Worm (Caenorhabditis elegans) whole organism, L1 larva: ENCODE measurements around the gene acr-2.

Experiments
- aha-1 ChIP-seq: fragments of 150-350 bp; optimal IDR thresholded peaks from 2 replicates; lab custom pipeline; 2014; ENCODE audit warnings: missing biosample characterization, missing genetic modification characterization
- blmp-1 ChIP-seq: fragments of 150-350 bp; optimal IDR thresholded peaks from 2 replicates; lab custom pipeline; 2014; ENCODE audit warnings: missing biosample characterization, missing genetic modification characterization
- ceh-63 ChIP-seq: fragments of 200-800 bp; sonication (Bioruptor generic); optimal IDR thresholded peaks from 2 replicates; lab custom pipeline; 2018; ENCODE audit warnings: mild to moderate bottlenecking, missing genetic modification characterization, missing compliant biosample characterization
- ceh-8 ChIP-seq: fragments of 200-800 bp; sonication (Bioruptor generic); optimal IDR thresholded peaks from 2 replicates; lab custom pipeline; 2018; ENCODE audit warnings: mild to moderate bottlenecking, missing genetic modification characterization, moderate library complexity, missing compliant biosample characterization
- ceh-82 ChIP-seq, 3 experiments: fragments of 150-350 bp in 1 of 3; sonication (generic microtip) in 2 of 3; optimal IDR thresholded peaks; 2 replicates each; lab custom pipeline; 2014 to 2017; ENCODE audit warnings: missing biosample characterization in 3 of 3, missing genetic modification characterization in 3 of 3
- ceh-90 ChIP-seq: sonication (generic microtip); optimal IDR thresholded peaks from 2 replicates; lab custom pipeline; 2016; ENCODE audit warnings: missing genetic modification characterization, missing compliant biosample characterization
- dpl-1 ChIP-seq, 3 experiments: fragments of 150-350 bp in 2 of 3; sonication (generic microtip) in 1 of 3; optimal IDR thresholded peaks; 2 replicates each; lab custom pipeline; 2014 to 2017; ENCODE audit warnings: missing biosample characterization in 3 of 3, missing genetic modification characterization in 3 of 3, missing genetic modification reagents in 3 of 3
- efl-1 ChIP-seq, 4 experiments: fragments of 150-350 bp; optimal IDR thresholded peaks in 3 of 4; peaks in 1 of 4; 1 replicate in 1 of 4; 2 replicates in 3 of 4; lab custom pipeline; 2014; ENCODE audit warnings: missing biosample characterization in 2 of 4, missing genetic modification characterization in 2 of 4, missing genetic modification reagents in 2 of 4
- efl-3 ChIP-seq: fragments of 200-800 bp; sonication (Bioruptor generic); optimal IDR thresholded peaks from 2 replicates; lab custom pipeline; 2018; ENCODE audit warnings: mild to moderate bottlenecking, missing genetic modification characterization, missing compliant biosample characterization
- egl-13 ChIP-seq: sonication (generic microtip); optimal IDR thresholded peaks from 2 replicates; lab custom pipeline; 2016; ENCODE audit warnings: missing genotype, missing genetic modification reagents, missing genetic modification characterization, missing compliant biosample characterization
- elt-2 ChIP-seq: sonication (generic microtip); optimal IDR thresholded peaks from 2 replicates; lab custom pipeline; 2016; ENCODE audit warnings: missing genetic modification characterization, mild to moderate bottlenecking, inconsistent platforms, missing compliant biosample characterization, missing genetic modification reagents
- elt-3 ChIP-seq, 6 experiments: fragments of 150-350 bp in 1 of 6; sonication (generic microtip); optimal IDR thresholded peaks; 2 replicates each; lab custom pipeline; 2017 to 2018; ENCODE audit warnings: missing biosample characterization in 6 of 6, missing genetic modification characterization in 6 of 6, inconsistent platforms in 1 of 6
- ets-5 ChIP-seq: fragments of 200-800 bp; sonication (Bioruptor generic); IDR thresholded peaks from 2 replicates; pipeline ENCODE4 v1.3.6; 2022; ENCODE audit warnings: missing genetic modification characterization, missing compliant biosample characterization
- fkh-8 ChIP-seq: sonication (generic microtip); optimal IDR thresholded peaks from 2 replicates; lab custom pipeline; 2016; ENCODE audit warnings: mild to moderate bottlenecking, missing genetic modification characterization, missing compliant biosample characterization
- fos-1 ChIP-seq: fragments of 150-350 bp; optimal IDR thresholded peaks from 2 replicates; lab custom pipeline; 2014; ENCODE audit warnings: missing biosample characterization, missing genetic modification characterization
- grh-1 ChIP-seq: fragments of 200-800 bp; sonication (Bioruptor generic); IDR thresholded peaks from 2 replicates; pipeline ENCODE4 v1.3.6; 2022; ENCODE audit warnings: missing genetic modification reagents, missing genetic modification characterization, missing compliant biosample characterization
- hlh-17 ChIP-seq: fragments of 200-800 bp; sonication (Bioruptor generic); optimal IDR thresholded peaks from 2 replicates; lab custom pipeline; 2018; ENCODE audit warnings: missing genetic modification characterization, mild to moderate bottlenecking, missing compliant biosample characterization, moderate library complexity, borderline replicate concordance
- hlh-4 ChIP-seq: sonication (generic microtip); optimal IDR thresholded peaks from 2 replicates; lab custom pipeline; 2016; ENCODE audit warnings: mild to moderate bottlenecking, missing genetic modification characterization, missing compliant biosample characterization
- irx-1 ChIP-seq: sonication (generic microtip); optimal IDR thresholded peaks from 2 replicates; lab custom pipeline; 2016; ENCODE audit warnings: missing genetic modification characterization, missing compliant biosample characterization
- jun-1 ChIP-seq: fragments of 150-350 bp; optimal IDR thresholded peaks from 2 replicates; lab custom pipeline; 2014; ENCODE audit warnings: missing biosample characterization, missing genetic modification reagents, missing genetic modification characterization
- lin-14 ChIP-seq: fragments of 200-800 bp; sonication (Bioruptor generic); optimal IDR thresholded peaks from 2 replicates; lab custom pipeline; 2018; ENCODE audit warnings: mild to moderate bottlenecking, missing genetic modification characterization, moderate library complexity, missing compliant biosample characterization
- lin-15B ChIP-seq: fragments of 150-350 bp; sonication (generic microtip); optimal IDR thresholded peaks from 3 replicates; lab custom pipeline; 2014; ENCODE audit warnings: missing biosample characterization, missing genetic modification characterization
- lin-39 ChIP-seq: fragments of 150-350 bp; optimal IDR thresholded peaks from 2 replicates; lab custom pipeline; 2014; ENCODE audit warnings: missing biosample characterization, missing genetic modification reagents, missing genetic modification characterization
- lir-3 ChIP-seq: sonication (generic microtip); optimal IDR thresholded peaks from 2 replicates; lab custom pipeline; 2016; ENCODE audit warnings: mild to moderate bottlenecking, missing genetic modification characterization, moderate library complexity, missing compliant biosample characterization; ENCODE audit not compliant: poor library complexity
- lsy-2 ChIP-seq, 2 experiments: fragments of 150-350 bp; optimal IDR thresholded peaks; 2 replicates each; lab custom pipeline; 2014; ENCODE audit warnings: missing biosample characterization in 2 of 2, missing genetic modification characterization in 2 of 2
- mab-9 ChIP-seq: fragments of 200-800 bp; sonication (Bioruptor generic); IDR thresholded peaks from 2 replicates; pipeline ENCODE4 v1.3.6; 2022; ENCODE audit warnings: missing genetic modification reagents, missing genetic modification characterization, missing compliant biosample characterization
- mef-2 ChIP-seq: fragments of 150-350 bp; optimal IDR thresholded peaks from 2 replicates; lab custom pipeline; 2014; ENCODE audit warnings: missing biosample characterization, missing genetic modification characterization
- mep-1 ChIP-seq: fragments of 150-350 bp; optimal IDR thresholded peaks from 2 replicates; lab custom pipeline; 2014; ENCODE audit warnings: missing biosample characterization, missing genetic modification characterization
- nhr-19 ChIP-seq: fragments of 200-800 bp; sonication (Bioruptor generic); conservative IDR thresholded peaks from 2 replicates; pipeline ENCODE4 v1.3.6; 2022; ENCODE audit warnings: missing genetic modification characterization, missing compliant biosample characterization
- nhr-28 ChIP-seq: fragments of 150-350 bp; optimal IDR thresholded peaks from 2 replicates; lab custom pipeline; 2014; ENCODE audit warnings: missing biosample characterization, missing genetic modification characterization
- nhr-47 ChIP-seq: sonication (generic microtip); optimal IDR thresholded peaks from 2 replicates; lab custom pipeline; 2016; ENCODE audit warnings: mild to moderate bottlenecking, missing genetic modification characterization, moderate library complexity, missing compliant biosample characterization
- nhr-84 ChIP-seq: sonication (generic microtip); optimal IDR thresholded peaks from 2 replicates; lab custom pipeline; 2017; ENCODE audit warnings: missing biosample characterization, missing genetic modification characterization
- nhr-85 ChIP-seq: sonication (generic microtip); peaks from one replicate; lab custom pipeline; 2016; ENCODE audit warnings: missing genetic modification characterization, inconsistent platforms, missing compliant biosample characterization
- nhr-90 ChIP-seq: sonication (generic microtip); optimal IDR thresholded peaks from 2 replicates; lab custom pipeline; 2016; ENCODE audit warnings: mild to moderate bottlenecking, missing genetic modification characterization, missing compliant biosample characterization; ENCODE audit not compliant: poor library complexity
- pag-3 ChIP-seq: sonication (generic microtip); optimal IDR thresholded peaks from 2 replicates; lab custom pipeline; 2017; ENCODE audit warnings: missing genetic modification characterization, mild to moderate bottlenecking, missing compliant biosample characterization, antibody characterized with exemption, borderline replicate concordance; ENCODE audit not compliant: insufficient read depth
- rnt-1 ChIP-seq: sonication (generic microtip); optimal IDR thresholded peaks from 2 replicates; lab custom pipeline; 2016; ENCODE audit warnings: mild to moderate bottlenecking, missing genetic modification characterization, moderate library complexity, missing compliant biosample characterization
- snu-23 ChIP-seq: sonication (generic microtip); optimal IDR thresholded peaks from 2 replicates; lab custom pipeline; 2016; ENCODE audit warnings: missing genetic modification characterization, missing compliant biosample characterization
- sox-4 ChIP-seq: sonication (generic microtip); optimal IDR thresholded peaks from 2 replicates; lab custom pipeline; 2016; ENCODE audit warnings: missing genetic modification characterization, missing compliant biosample characterization
- swsn-7 ChIP-seq: sonication (generic microtip); optimal IDR thresholded peaks from 2 replicates; lab custom pipeline; 2016; ENCODE audit warnings: missing genetic modification characterization, missing compliant biosample characterization
- tbx-2 ChIP-seq: sonication (generic microtip); optimal IDR thresholded peaks from 2 replicates; lab custom pipeline; 2016; ENCODE audit warnings: missing genetic modification characterization, missing compliant biosample characterization
- tlp-1 ChIP-seq: fragments of 150-350 bp; optimal IDR thresholded peaks from 2 replicates; lab custom pipeline; 2014; ENCODE audit warnings: missing biosample characterization, missing genetic modification characterization
- unc-30 ChIP-seq: sonication (generic microtip); optimal IDR thresholded peaks from 2 replicates; lab custom pipeline; 2017; ENCODE audit warnings: missing biosample characterization, missing genetic modification characterization
- unc-62 ChIP-seq: fragments of 150-350 bp; optimal IDR thresholded peaks from 2 replicates; lab custom pipeline; 2014; ENCODE audit warnings: missing biosample characterization, missing genetic modification reagents, missing genetic modification characterization
- unc-98 ChIP-seq: fragments of 200-800 bp; sonication (Bioruptor generic); IDR thresholded peaks from 2 replicates; pipeline ENCODE4 v1.3.6; 2022; ENCODE audit warnings: missing genetic modification characterization, missing compliant biosample characterization
- vab-15 ChIP-seq: sonication (generic microtip); optimal IDR thresholded peaks from 2 replicates; lab custom pipeline; 2017; ENCODE audit warnings: missing genotype, mild to moderate bottlenecking, missing genetic modification characterization, missing compliant biosample characterization
- xbp-1 ChIP-seq: sonication (generic microtip); optimal IDR thresholded peaks from 2 replicates; lab custom pipeline; 2016; ENCODE audit warnings: missing genetic modification characterization, missing compliant biosample characterization
- zag-1 ChIP-seq: fragments of 150-350 bp; optimal IDR thresholded peaks from 2 replicates; lab custom pipeline; 2014; ENCODE audit warnings: missing biosample characterization, missing genetic modification characterization
- ztf-11 ChIP-seq, 2 experiments: sonication (generic microtip); optimal IDR thresholded peaks; 2 replicates each; lab custom pipeline; 2016 to 2017; ENCODE audit warnings: missing genetic modification characterization in 2 of 2, missing biosample characterization in 1 of 2, missing compliant biosample characterization in 1 of 2
- ztf-4 ChIP-seq: fragments of 150-350 bp; optimal IDR thresholded peaks from 2 replicates; lab custom pipeline; 2014; ENCODE audit warnings: missing biosample characterization, missing genetic modification characterization

acr-2 gene

DNA sequence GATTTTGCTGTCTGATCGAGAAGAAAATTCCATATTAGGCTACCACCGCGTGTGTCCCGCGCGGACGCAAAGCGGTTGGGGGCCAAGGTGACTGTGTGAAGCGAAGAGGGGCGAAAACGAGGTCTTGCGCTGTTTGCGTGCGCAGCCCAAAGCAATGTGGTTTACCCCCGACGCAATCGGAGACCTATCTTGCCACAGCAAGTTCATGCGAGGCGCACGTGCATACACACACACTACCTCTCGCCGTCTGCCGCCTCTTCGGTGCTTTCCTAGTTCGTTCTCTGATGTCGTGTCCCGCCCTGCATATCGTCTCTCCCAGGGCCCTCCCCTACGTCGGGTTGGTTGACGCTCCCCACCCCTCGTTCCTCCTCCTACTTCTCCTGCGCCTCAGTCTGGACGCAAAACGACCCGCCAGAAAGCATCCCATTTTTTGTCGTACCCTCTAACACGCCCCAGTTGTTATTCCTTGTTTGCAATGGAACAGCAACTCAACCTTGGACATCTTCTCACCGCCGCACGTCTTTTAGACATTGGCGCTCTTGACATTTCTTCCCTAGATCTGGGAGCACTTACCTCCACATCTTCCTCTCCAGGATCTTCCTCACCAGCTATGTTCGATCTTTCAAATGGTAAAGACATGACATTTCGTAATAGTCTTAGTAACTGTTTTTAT, 39.8 kb downstream of the acr-2 start, which contains the start of gene mdl-1 (continued):
- TF ChIP-seq tlp-1 (tag; lab: Kevin White, UChicago), result no peak
- TF ChIP-seq ceh-90, result no peak
- TF ChIP-seq unc-98, result peak; percentile 80
- TF ChIP-seq efl-1 (optimal IDR thresholded peaks at IDR 0.05; lab: Kevin White, UChicago), result peak; percentile 56 to 63
- peak; percentile 32 to 94 for TF ChIP-seq efl-1 (GFP tag; optimal IDR thresholded peaks at IDR 0.05 in 1 of 2; lab: Kevin White, UChicago)
- TF ChIP-seq lsy-2 (tag; optimal IDR thresholded peaks at IDR 0.05; lab: Kevin White, UChicago), result peak; percentile 77 to 87
- TF ChIP-seq hlh-4 (tag; lab: Kevin White, UChicago), result no peak
- TF ChIP-seq elt-3 (tag; optimal IDR thresholded peaks at IDR 0.05; lab: Kevin White, UChicago), result peak in 4 of 6 experiments; percentile 5 to 85 (median 56)
- TF ChIP-seq rnt-1 (tag; lab: Kevin White, UChicago), result peak; percentile 94
- TF ChIP-seq pag-3 (tag; lab: Kevin White, UChicago), result no peak
- peak; percentile 73 for TF ChIP-seq fos-1 (tag; lab: Kevin White, UChicago)
- TF ChIP-seq nhr-84 (tag; lab: Kevin White, UChicago), result no peak
- peak; percentile 99 for TF ChIP-seq nhr-19
- TF ChIP-seq xbp-1 (tag; lab: Kevin White, UChicago), result peak; percentile 70
- TF ChIP-seq efl-3 (GFP tag; lab: Kevin White, UChicago), result peak; percentile 43
- no peak for TF ChIP-seq ets-5
- no peak for TF ChIP-seq nhr-28 (tag; lab: Kevin White, UChicago)
- peak; percentile 67 for TF ChIP-seq egl-13 (tag; lab: Kevin White, UChicago)
- no peak for TF ChIP-seq unc-30 (tag; lab: Kevin White, UChicago)
- peak; percentile 77 for TF ChIP-seq snu-23
- peak; percentile 75 to 93 (median 78) for TF ChIP-seq ceh-82 (tag; optimal IDR thresholded peaks at IDR 0.05; lab: Kevin White, UChicago)
- no peak for TF ChIP-seq lir-3 (tag; lab: Kevin White, UChicago)
- TF ChIP-seq zag-1, result no peak
- no peak for TF ChIP-seq aha-1 (tag; lab: Kevin White, UChicago)
- peak; percentile 56 for TF ChIP-seq lin-39 (tag; lab: Kevin White, UChicago)
- peak; percentile 24 for TF ChIP-seq elt-2
- TF ChIP-seq sox-4 (tag; lab: Kevin White, UChicago), result peak; percentile 45
- TF ChIP-seq nhr-90 (tag; lab: Kevin White, UChicago), result peak; percentile 69
- peak; percentile 90 for TF ChIP-seq ztf-4 (tag; lab: Kevin White, UChicago)
- TF ChIP-seq ceh-63 (GFP tag; lab: Kevin White, UChicago), result no peak
- TF ChIP-seq tbx-2 (tag; lab: Kevin White, UChicago), result peak; percentile 84
- peak; percentile 89 for TF ChIP-seq fkh-8
- TF ChIP-seq blmp-1 (tag; lab: Kevin White, UChicago), result peak; percentile 42

DNA sequence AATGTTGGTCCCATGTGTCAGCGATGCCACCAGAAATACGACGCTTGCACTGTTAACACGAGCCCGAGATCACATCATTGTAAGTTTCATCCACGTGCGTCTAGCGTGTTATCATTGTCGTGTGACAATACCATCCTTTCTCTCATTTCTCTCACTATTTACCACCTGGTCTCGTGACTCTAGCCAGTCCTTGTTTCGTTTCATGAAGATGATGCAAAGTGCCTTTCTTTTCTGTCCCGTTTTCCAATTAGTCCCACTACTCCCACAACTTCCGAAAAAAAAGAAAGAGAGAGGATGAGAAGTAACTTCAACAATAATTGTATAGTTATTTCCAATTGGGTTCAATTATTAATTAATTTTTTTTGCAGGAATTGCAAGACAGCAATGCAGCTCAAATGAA, 40.5 kb downstream of the acr-2 start:
- TF ChIP-seq tlp-1 (tag; lab: Kevin White, UChicago) (no peak), dpl-1 (GFP tag; optimal IDR thresholded peaks at IDR 0.05; lab: Kevin White, UChicago) (peak; percentile 33 to 48 (median 35)), hlh-17 (GFP tag; lab: Kevin White, UChicago) (no peak), grh-1 (peak; percentile 64), egl-13 (tag; lab: Kevin White, UChicago) (no peak), mef-2 (no peak), ceh-8 (GFP tag; lab: Kevin White, UChicago) (peak; percentile 0), lin-15B (no peak), ceh-82 (tag; optimal IDR thresholded peaks at IDR 0.05; lab: Kevin White, UChicago) (peak in 2 of 3 experiments; percentile 18 to 44), xbp-1 (tag; lab: Kevin White, UChicago) (peak; percentile 81), unc-98 (no peak), lsy-2 (tag; optimal IDR thresholded peaks at IDR 0.05; lab: Kevin White, UChicago) (peak; percentile 71 to 75), mab-9 (GFP tag; lab: Robert Waterston, UW) (no peak; the same call in 1 of the 2 replicates), fkh-8 (no peak), lin-14 (GFP tag; lab: Kevin White, UChicago) (peak; percentile 91), swsn-7 (tag; lab: Kevin White, UChicago) (peak; percentile 81), unc-62 (GFP tag; lab: Kevin White, UChicago) (no peak), elt-2 (peak; percentile 42), mep-1 (tag; lab: Kevin White, UChicago) (peak; percentile 77), ztf-11 (tag; optimal IDR thresholded peaks at IDR 0.05; lab: Kevin White, UChicago) (no peak), tbx-2 (tag; lab: Kevin White, UChicago) (peak; percentile 70), irx-1 (tag; lab: Kevin White, UChicago) (peak; percentile 76), nhr-47 (tag; lab: Kevin White, UChicago) (peak; percentile 77), nhr-85 (tag; lab: Kevin White, UChicago) (peak; percentile 94), jun-1 (peak; percentile 75), vab-15 (peak; percentile 51)
